Worm (Caenorhabditis elegans): ENCODE data around the gene F55C9.11.

The F55C9.11 gene

ce11 chrV:19309591-19309990, at the start of gene F55C9.11:
F55C9.11 (minus strand) TSS chrV:19309691.
- no peak for TF ChIP-seq aha-1 (tag)
- TF ChIP-seq ztf-7 (tag; optimal IDR thresholded peaks at IDR 0.05), result no peak
- peak in 1 of 2 experiments; percentile 62 for TF ChIP-seq unc-62 (GFP tag; optimal IDR thresholded peaks at IDR 0.05 in 1 of 2)
- no peak for TF ChIP-seq unc-62 (tag; optimal IDR thresholded peaks at IDR 0.05)
- TF ChIP-seq T26A8.4 (GFP tag; IDR thresholded peaks at IDR 0.05), result no peak

DNA sequence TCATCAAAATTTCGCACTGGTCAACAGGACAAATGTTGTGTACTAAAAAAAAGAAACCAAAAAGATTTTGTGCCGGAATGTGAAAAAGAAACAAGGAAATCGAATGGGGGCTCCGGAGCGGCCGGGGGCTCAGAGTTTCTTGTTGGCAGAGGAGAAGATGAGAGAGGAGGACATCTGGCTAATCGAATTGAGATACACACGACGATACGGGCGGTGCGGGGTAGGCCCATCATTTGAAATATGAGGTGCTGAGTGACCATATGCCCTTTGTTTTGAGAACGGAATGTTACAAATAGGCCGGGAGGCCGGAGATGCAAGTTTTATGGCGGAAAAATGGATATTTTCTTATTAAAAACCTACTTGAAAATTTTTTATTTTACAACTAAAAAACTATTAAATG, 48.5 kb upstream of the F55C9.11 start:
- no peak for TF ChIP-seq lin-39 (tag; optimal IDR thresholded peaks at IDR 0.05)
- TF ChIP-seq zfp-2 (tag; optimal IDR thresholded peaks at IDR 0.05), result no peak
- TF ChIP-seq ceh-20 (GFP tag; IDR thresholded peaks at IDR 0.05), result peak; percentile 22; the same call in 1 of the 2 replicates
- TF ChIP-seq hlh-30 (tag; optimal IDR thresholded peaks at IDR 0.05; ENCODE audit: insufficient read depth), result no peak

- TF ChIP-seq gei-8 (GFP tag; optimal IDR thresholded peaks at IDR 0.05), result no peak
- no peak for TF ChIP-seq aly-2 (tag; optimal IDR thresholded peaks at IDR 0.05)
- TF ChIP-seq T20F7.1 (GFP tag; optimal IDR thresholded peaks at IDR 0.05), result no peak
- TF ChIP-seq sdz-12 (GFP tag; optimal IDR thresholded peaks at IDR 0.05), result no peak
- TF ChIP-seq skn-1 (tag; optimal IDR thresholded peaks at IDR 0.05), result no peak
- no peak for TF ChIP-seq ceh-82 (tag; optimal IDR thresholded peaks at IDR 0.05)
- no peak for TF ChIP-seq unc-130 (GFP tag; optimal IDR thresholded peaks at IDR 0.05)
- no peak for TF ChIP-seq dmd-6 (GFP tag; IDR thresholded peaks at IDR 0.05)
- no peak for TF ChIP-seq snpc-1.2 (GFP tag; IDR thresholded peaks at IDR 0.05)
- no peak for TF ChIP-seq lin-1 (GFP tag; IDR thresholded peaks at IDR 0.05)
- TF ChIP-seq aha-1 (tag), result no peak
- TF ChIP-seq lin-13 (GFP tag; optimal IDR thresholded peaks at IDR 0.05), result no peak
- no peak for TF ChIP-seq duxl-1 (tag; optimal IDR thresholded peaks at IDR 0.05; ENCODE audit: poor library complexity)
- TF ChIP-seq hmg-1.1 (GFP tag; IDR thresholded peaks at IDR 0.05), result no peak
- TF ChIP-seq ztf-7 (tag; optimal IDR thresholded peaks at IDR 0.05), result no peak
- no peak for TF ChIP-seq mxl-2 (GFP tag; conservative IDR thresholded peaks at IDR 0.05)
- no peak for TF ChIP-seq T26A8.4 (GFP tag; IDR thresholded peaks at IDR 0.05)
- no peak for TF ChIP-seq F44E2.7 (GFP tag; IDR thresholded peaks at IDR 0.05)
- TF ChIP-seq lin-39 (tag; optimal IDR thresholded peaks at IDR 0.05), result no peak
Observed at ce11 chrV:19356717-19357116, 47.2 kb upstream of the F55C9.11 start.

DNA sequence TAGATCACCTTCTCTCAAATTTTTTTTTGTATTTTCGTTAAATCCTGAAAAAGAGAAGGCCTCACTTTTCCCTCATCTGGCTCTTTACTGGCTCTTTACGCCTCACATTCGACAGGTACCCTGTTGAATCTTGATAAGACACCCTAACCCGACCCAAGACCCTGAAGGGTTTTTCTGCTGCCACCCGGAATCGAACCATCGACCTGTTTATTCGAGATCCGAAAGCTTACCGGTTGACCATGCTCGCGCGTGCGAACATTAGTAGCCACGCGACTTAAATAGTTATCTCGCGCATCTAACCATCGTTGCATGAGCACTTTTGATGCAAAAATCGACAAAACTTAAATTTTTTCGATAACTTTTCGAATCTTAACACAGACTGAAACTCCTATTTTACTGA, 45.7 kb upstream of the F55C9.11 start:
- TF ChIP-seq nhr-25 (tag; optimal IDR thresholded peaks at IDR 0.05; ENCODE audit: borderline replicate concordance, insufficient read depth) (no peak), ces-1 (GFP tag; optimal IDR thresholded peaks at IDR 0.05) (no peak), egl-27 (tag; optimal IDR thresholded peaks at IDR 0.05) (no peak)

DNA sequence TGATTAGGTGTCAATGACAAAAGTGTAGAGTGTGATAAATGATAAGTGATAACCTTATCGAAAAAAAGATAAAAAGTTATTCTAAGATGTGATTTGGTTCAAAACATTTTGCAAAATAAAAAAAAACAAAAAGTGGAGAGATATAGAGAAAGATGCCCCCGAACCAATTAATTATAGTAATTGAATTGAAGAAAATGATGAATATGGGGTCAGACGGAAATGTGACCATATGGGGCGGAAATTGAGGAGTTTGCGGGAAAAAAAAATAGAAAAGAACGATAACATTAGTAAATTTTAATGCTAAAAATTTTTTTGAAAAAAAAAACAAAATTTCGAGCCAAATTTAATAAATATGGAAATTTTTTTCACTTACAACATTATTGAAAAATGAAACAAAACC, 45.0 kb upstream of the F55C9.11 start:
- TF ChIP-seq nhr-28 (tag; optimal IDR thresholded peaks at IDR 0.05) (no peak), jun-1 (tag; optimal IDR thresholded peaks at IDR 0.05) (no peak), dmd-8 (GFP tag; IDR thresholded peaks at IDR 0.05) (no peak), hlh-11 (tag; optimal IDR thresholded peaks at IDR 0.05) (no peak), nhr-6 (tag; optimal IDR thresholded peaks at IDR 0.05) (no peak), rbr-2 (tag; optimal IDR thresholded peaks at IDR 0.05) (no peak), dmd-6 (GFP tag; IDR thresholded peaks at IDR 0.05) (no peak), nhr-48 (tag; optimal IDR thresholded peaks at IDR 0.05) (no peak), dmd-9 (GFP tag; IDR thresholded peaks at IDR 0.05) (no peak), arid-1 (GFP tag; conservative IDR thresholded peaks at IDR 0.05) (no peak), snpc-4 (tag; optimal IDR thresholded peaks at IDR 0.05) (no peak), fkh-10 (GFP tag; optimal IDR thresholded peaks at IDR 0.05) (no peak), dve-1 (tag; optimal IDR thresholded peaks at IDR 0.05; ENCODE audit: insufficient read depth) (no peak), ceh-44 (GFP tag; IDR thresholded peaks at IDR 0.05) (no peak)
